Fruit fly (Drosophila melanogaster): ENCODE results near the gene CG10472.

The CG10472 gene

dm6 chr3L:6074975-6075692, 12.4 kb upstream of the CG10472 start, which contains the start of the genes CG13295 and CG6610 (continued):
- peak; percentile 30 for TF ChIP-seq CG10209 (GFP tag; optimal IDR thresholded peaks at IDR 0.05)
- TF ChIP-seq CG8765 (GFP tag; IDR thresholded peaks at IDR 0.05), result no peak
- TF ChIP-seq ham (GFP tag; IDR thresholded peaks at IDR 0.05), result no peak
- TF ChIP-seq CG6854 (GFP tag; optimal IDR thresholded peaks at IDR 0.05), result no peak
- peak; percentile 41 for TF ChIP-seq D19B (GFP tag; optimal IDR thresholded peaks at IDR 0.05)
- peak; percentile 72 for TF ChIP-seq phol (tag; optimal IDR thresholded peaks at IDR 0.05)
- no peak for TF ChIP-seq Optix (GFP tag; IDR thresholded peaks at IDR 0.05)
- TF ChIP-seq CG9817 (tag; optimal IDR thresholded peaks at IDR 0.05), result peak; percentile 76
- TF ChIP-seq CG4854 (GFP tag; optimal IDR thresholded peaks at IDR 0.05), result peak; percentile 16
- peak; percentile 59 for TF ChIP-seq pho (GFP tag; optimal IDR thresholded peaks at IDR 0.05)
- TF ChIP-seq Deaf1 (tag; optimal IDR thresholded peaks at IDR 0.05), result peak; percentile 27
- peak; percentile 83 for TF ChIP-seq CoRest (tag; optimal IDR thresholded peaks at IDR 0.05)
- TF ChIP-seq CG11456 (GFP tag; IDR thresholded peaks at IDR 0.05), result peak; percentile 3; the same call in 1 of the 3 replicates
- no peak for TF ChIP-seq CG14860 (GFP tag; IDR thresholded peaks at IDR 0.05; ENCODE audit: partially characterized antibody)
- TF ChIP-seq Ada2b (GFP tag; IDR thresholded peaks at IDR 0.05), result no peak
- TF ChIP-seq CG3163 (GFP tag; optimal IDR thresholded peaks at IDR 0.05), result no peak
- no peak for TF ChIP-seq CG15479 (GFP tag; optimal IDR thresholded peaks at IDR 0.05)
- peak; percentile 52 for TF ChIP-seq Meics (GFP tag; optimal IDR thresholded peaks at IDR 0.05)
- peak; percentile 15 for TF ChIP-seq BtbVII (GFP tag; optimal IDR thresholded peaks at IDR 0.05)
- no peak for TF ChIP-seq pfk (GFP tag; optimal IDR thresholded peaks at IDR 0.05)
- TF ChIP-seq seq (GFP tag; IDR thresholded peaks at IDR 0.05), result no peak
- peak; percentile 19; the same call in 1 of the 2 replicates for TF ChIP-seq CG13287 (GFP tag; IDR thresholded peaks at IDR 0.05; ENCODE audit: partially characterized antibody)
- TF ChIP-seq Camta (GFP tag; optimal IDR thresholded peaks at IDR 0.05), result peak; percentile 30
- TF ChIP-seq lilli (GFP tag; optimal IDR thresholded peaks at IDR 0.05), result peak; percentile 71
- TF ChIP-seq h (optimal IDR thresholded peaks at IDR 0.05), result no peak
- no peak for TF ChIP-seq sqz (GFP tag; optimal IDR thresholded peaks at IDR 0.05)
- peak; percentile 27; the same call in 1 of the 2 replicates for TF ChIP-seq HLH3B (GFP tag; IDR thresholded peaks at IDR 0.05)
- peak; percentile 33; the same call in 1 of the 2 replicates for TF ChIP-seq ranshi (GFP tag; IDR thresholded peaks at IDR 0.05)
- TF ChIP-seq al (GFP tag; IDR thresholded peaks at IDR 0.05), result peak; percentile 63
- TF ChIP-seq Sry-δ (GFP tag; optimal IDR thresholded peaks at IDR 0.05), result peak; percentile 22
- peak; percentile 38 for TF ChIP-seq CG6765 (GFP tag; optimal IDR thresholded peaks at IDR 0.05)
- TF ChIP-seq ci (GFP tag; IDR thresholded peaks at IDR 0.05), result no peak
- TF ChIP-seq CG8290 (GFP tag; optimal IDR thresholded peaks at IDR 0.05), result no peak
- TF ChIP-seq CG8290 (tag; optimal IDR thresholded peaks at IDR 0.05), result no peak
- no peak for TF ChIP-seq p53 (GFP tag; optimal IDR thresholded peaks at IDR 0.05)
- TF ChIP-seq CG1647 (GFP tag; optimal IDR thresholded peaks at IDR 0.05), result peak; percentile 3
- no peak for TF ChIP-seq ro (GFP tag; IDR thresholded peaks at IDR 0.05)
- 0 out of 2 replicates have a peak, but pooled peaks have one; percentile 28 for TF ChIP-seq CG32772 (GFP tag; IDR thresholded peaks at IDR 0.05)
- TF ChIP-seq Max (GFP tag; optimal IDR thresholded peaks at IDR 0.05), result peak; percentile 19
- peak; percentile 61 for TF ChIP-seq CG10267 (tag; optimal IDR thresholded peaks at IDR 0.05)
- no peak for TF ChIP-seq jing (GFP tag; optimal IDR thresholded peaks at IDR 0.05)
- TF ChIP-seq pum (GFP tag; optimal IDR thresholded peaks at IDR 0.05), result peak; percentile 40
- peak; percentile 15 for TF ChIP-seq CG3838 (GFP tag; optimal IDR thresholded peaks at IDR 0.05)
- TF ChIP-seq amos (GFP tag; IDR thresholded peaks at IDR 0.05; ENCODE audit: partially characterized antibody), result 0 out of 2 replicates have a peak, but pooled peaks have one; percentile 23
- no peak for TF ChIP-seq en (GFP tag; optimal IDR thresholded peaks at IDR 0.05)
- TF ChIP-seq crol (GFP tag; IDR thresholded peaks at IDR 0.05), result no peak
- TF ChIP-seq toy (GFP tag; IDR thresholded peaks at IDR 0.05), result no peak
- TF ChIP-seq CG8924 (tag; optimal IDR thresholded peaks at IDR 0.05), result peak; percentile 78
- no peak for TF ChIP-seq btn (GFP tag; optimal IDR thresholded peaks at IDR 0.05)
- TF ChIP-seq Hr51 (GFP tag; optimal IDR thresholded peaks at IDR 0.05), result peak; percentile 59 to 68

All from whole organism, embryonic.